Worm (Caenorhabditis elegans): ENCODE data around the gene ZK899.1.
"Not testable (repeated sequence)": the region's sequence is repeated elsewhere in the genome, so short reads cannot be mapped to it uniquely, and the experiment has no call there.

DNA sequence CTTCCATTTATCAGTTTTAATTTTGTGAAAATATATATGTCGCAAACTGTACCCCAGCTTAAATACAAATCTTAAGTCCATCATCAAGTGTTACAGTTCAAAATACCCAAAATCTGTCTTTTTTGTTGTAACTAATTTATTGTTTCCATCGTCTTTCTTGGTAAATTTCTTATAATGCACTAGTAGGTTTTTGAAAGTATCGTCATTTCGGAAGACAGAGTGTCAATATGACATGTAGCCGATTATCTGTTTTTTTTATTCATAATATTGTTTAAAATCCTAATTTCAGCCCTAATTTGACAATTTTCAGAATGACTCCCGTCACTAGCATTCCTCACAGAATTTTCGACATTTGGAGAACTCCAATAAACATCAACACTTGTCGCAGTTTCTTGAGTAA lies 16.6 kb downstream of the ZK899.1 start, which contains the start of gene ZK899.6:
- TF ChIP-seq unc-39, aly-2, skn-1 (tag; optimal IDR thresholded peaks at IDR 0.05): not testable (repeated sequence)
